Fruit fly (Drosophila melanogaster) whole organism, adult: ENCODE measurements around the gene CG1354.

ENCODE experiments used
- CG1620 ChIP-seq: fragments of 200-800 bp; sonication (Bioruptor generic); optimal IDR thresholded peaks from 2 replicates; lab custom pipeline; 2016; ENCODE audit warnings: missing biosample characterization, missing genetic modification characterization
- Crg-1 ChIP-seq: fragments of 200-800 bp; sonication (Bioruptor generic); optimal IDR thresholded peaks from 2 replicates; lab custom pipeline; 2016; ENCODE audit warnings: missing biosample characterization, missing genetic modification characterization
- cnc ChIP-seq, 2 experiments: fragments of >200 bp; optimal IDR thresholded peaks; 2 replicates each; lab custom pipeline; 2017

dm6 chrX:9816063-9816462, 37.5 kb downstream of the CG1354 start:
- TF ChIP-seq cnc (optimal IDR thresholded peaks at IDR 0.05; lab: Kevin White, UChicago) (no peak), Crg-1 (GFP tag; lab: Kevin White, UChicago) (no peak), CG1620 (GFP tag; lab: Kevin White, UChicago) (no peak)
